Worm (Caenorhabditis elegans) whole organism, L3 larva: ENCODE data around the gene rpia-1.

Experiments used
- elt-1 ChIP-seq: fragments of 150-350 bp; optimal IDR thresholded peaks from 2 replicates; lab custom pipeline; 2014; ENCODE audit warnings: missing biosample characterization, missing genetic modification characterization
- fkh-10 ChIP-seq: sonication (generic microtip); optimal IDR thresholded peaks from 2 replicates; lab custom pipeline; 2017; ENCODE audit warnings: missing biosample characterization, missing genetic modification reagents, missing genetic modification characterization
- zag-1 ChIP-seq: fragments of 150-350 bp; optimal IDR thresholded peaks from 2 replicates; lab custom pipeline; 2014; ENCODE audit warnings: missing biosample characterization, missing genetic modification characterization

- TF ChIP-seq elt-1 (tag; lab: Kevin White, UChicago) = no peak
- no peak for TF ChIP-seq fkh-10 (GFP tag; lab: Kevin White, UChicago)
- no peak for TF ChIP-seq zag-1 (tag; lab: Kevin White, UChicago)
Measured at ce11 chrIII:7103940-7104440, 18.9 kb upstream of the rpia-1 start, which contains the start of gene cpg-2.
